Worm (Caenorhabditis elegans): ENCODE measurements around the gene gcy-36.

DNA sequence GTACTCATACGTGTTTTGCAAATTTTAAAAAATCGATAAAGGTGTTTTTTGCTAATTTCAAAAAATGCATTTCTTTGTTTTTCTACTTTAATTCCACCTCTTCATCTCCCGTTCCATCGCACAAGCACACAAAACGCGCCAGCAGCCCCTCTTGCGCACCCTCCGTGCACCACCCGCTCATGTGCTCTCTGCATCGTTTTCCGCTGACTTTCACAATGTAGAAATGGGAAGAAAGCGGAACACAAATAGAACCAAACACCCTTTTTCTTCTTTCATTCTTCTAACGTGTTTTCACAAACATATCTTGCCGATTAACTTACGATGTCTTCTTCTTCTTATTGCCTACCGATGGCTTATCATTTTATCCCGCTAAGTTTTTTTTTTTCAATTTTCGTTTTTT, 13.9 kb downstream of the gcy-36 start:
- TF ChIP-seq spr-3 (GFP tag; optimal IDR thresholded peaks at IDR 0.05) (no peak), aly-2 (tag; optimal IDR thresholded peaks at IDR 0.05) (no peak), nhr-76 (tag; optimal IDR thresholded peaks at IDR 0.05) (no peak), snpc-4 (tag; optimal IDR thresholded peaks at IDR 0.05) (no peak), dpl-1 (GFP tag; optimal IDR thresholded peaks at IDR 0.05) (peak; percentile 69), skn-1 (tag; optimal IDR thresholded peaks at IDR 0.05) (no peak), ztf-7 (tag; optimal IDR thresholded peaks at IDR 0.05) (peak; percentile 26), fkh-10 (GFP tag; optimal IDR thresholded peaks at IDR 0.05) (peak; percentile 58), lin-38 (GFP tag; IDR thresholded peaks at IDR 0.05) (no peak), R02D3.7 (tag; optimal IDR thresholded peaks at IDR 0.05) (no peak), pha-4 (GFP tag; IDR thresholded peaks at IDR 0.05) (peak; percentile 53; the same call in 1 of the 2 replicates), pha-4 (tag; optimal IDR thresholded peaks at IDR 0.05) (no peak), lin-39 (tag; optimal IDR thresholded peaks at IDR 0.05) (no peak)
